Worm (Caenorhabditis elegans) whole organism, L1 larva: ENCODE measurements around the gene rfc-2.
A peak's percentile ranks its signal among the peaks of the same experiment; 100 is the strongest.

Experiments used
- C16A3.4 ChIP-seq: fragments of 150-350 bp; optimal IDR thresholded peaks from 2 replicates; lab custom pipeline; 2014; ENCODE audit warnings: missing biosample characterization, missing genetic modification characterization
- C34B4.2 ChIP-seq: sonication (generic microtip); optimal IDR thresholded peaks from 2 replicates; lab custom pipeline; 2017; ENCODE audit warnings: mild to moderate bottlenecking, missing genetic modification characterization, missing compliant biosample characterization
- F16B12.6 ChIP-seq: fragments of 150-350 bp; optimal IDR thresholded peaks from 2 replicates; lab custom pipeline; 2014; ENCODE audit warnings: missing biosample characterization, missing genetic modification characterization
- aha-1 ChIP-seq: fragments of 150-350 bp; optimal IDR thresholded peaks from 2 replicates; lab custom pipeline; 2014; ENCODE audit warnings: missing biosample characterization, missing genetic modification characterization
- alr-1 ChIP-seq: fragments of 200-800 bp; sonication (Bioruptor generic); optimal IDR thresholded peaks from 2 replicates; lab custom pipeline; 2018; ENCODE audit warnings: borderline replicate concordance, mild to moderate bottlenecking, missing genetic modification characterization, missing compliant biosample characterization
- ama-1 ChIP-seq: fragments of 150-350 bp; optimal IDR thresholded peaks from 2 replicates; lab custom pipeline; 2014
- blmp-1 ChIP-seq: fragments of 150-350 bp; optimal IDR thresholded peaks from 2 replicates; lab custom pipeline; 2014; ENCODE audit warnings: missing biosample characterization, missing genetic modification characterization
- ceh-63 ChIP-seq: fragments of 200-800 bp; sonication (Bioruptor generic); optimal IDR thresholded peaks from 2 replicates; lab custom pipeline; 2018; ENCODE audit warnings: mild to moderate bottlenecking, missing genetic modification characterization, missing compliant biosample characterization
- ceh-8 ChIP-seq: fragments of 200-800 bp; sonication (Bioruptor generic); optimal IDR thresholded peaks from 2 replicates; lab custom pipeline; 2018; ENCODE audit warnings: mild to moderate bottlenecking, missing genetic modification characterization, moderate library complexity, missing compliant biosample characterization
- ceh-88 ChIP-seq: fragments of 200-800 bp; sonication (Bioruptor generic); IDR thresholded peaks from 2 replicates; pipeline ENCODE4 v1.3.6; 2022; ENCODE audit warnings: missing genetic modification characterization, missing compliant biosample characterization
- ceh-90 ChIP-seq: sonication (generic microtip); optimal IDR thresholded peaks from 2 replicates; lab custom pipeline; 2016; ENCODE audit warnings: missing genetic modification characterization, missing compliant biosample characterization
- dpl-1 ChIP-seq, 3 experiments: fragments of 150-350 bp in 2 of 3; sonication (generic microtip) in 1 of 3; optimal IDR thresholded peaks; 2 replicates each; lab custom pipeline; 2014 to 2017; ENCODE audit warnings: missing biosample characterization in 3 of 3, missing genetic modification characterization in 3 of 3, missing genetic modification reagents in 3 of 3
- dsc-1 ChIP-seq: sonication (generic microtip); optimal IDR thresholded peaks from 2 replicates; lab custom pipeline; 2016; ENCODE audit warnings: mild to moderate bottlenecking, missing genetic modification characterization, missing compliant biosample characterization
- efl-3 ChIP-seq: fragments of 200-800 bp; sonication (Bioruptor generic); optimal IDR thresholded peaks from 2 replicates; lab custom pipeline; 2018; ENCODE audit warnings: mild to moderate bottlenecking, missing genetic modification characterization, missing compliant biosample characterization
- elt-3 ChIP-seq, 6 experiments: fragments of 150-350 bp in 1 of 6; sonication (generic microtip); optimal IDR thresholded peaks; 2 replicates each; lab custom pipeline; 2017 to 2018; ENCODE audit warnings: missing biosample characterization in 6 of 6, missing genetic modification characterization in 6 of 6, inconsistent platforms in 1 of 6
- fkh-10 ChIP-seq: sonication (generic microtip); optimal IDR thresholded peaks from 2 replicates; lab custom pipeline; 2017; ENCODE audit warnings: missing biosample characterization, missing genetic modification reagents, missing genetic modification characterization
- fkh-4 ChIP-seq: sonication (generic microtip); optimal IDR thresholded peaks from 2 replicates; lab custom pipeline; 2016; ENCODE audit warnings: missing compliant biosample characterization, missing genetic modification characterization, borderline replicate concordance
- fos-1 ChIP-seq: fragments of 150-350 bp; optimal IDR thresholded peaks from 2 replicates; lab custom pipeline; 2014; ENCODE audit warnings: missing biosample characterization, missing genetic modification characterization
- grh-1 ChIP-seq: fragments of 200-800 bp; sonication (Bioruptor generic); IDR thresholded peaks from 2 replicates; pipeline ENCODE4 v1.3.6; 2022; ENCODE audit warnings: missing genetic modification reagents, missing genetic modification characterization, missing compliant biosample characterization
- hlh-17 ChIP-seq: fragments of 200-800 bp; sonication (Bioruptor generic); optimal IDR thresholded peaks from 2 replicates; lab custom pipeline; 2018; ENCODE audit warnings: missing genetic modification characterization, mild to moderate bottlenecking, missing compliant biosample characterization, moderate library complexity, borderline replicate concordance
- isw-1 ChIP-seq: fragments of 200-800 bp; sonication (Bioruptor generic); IDR thresholded peaks from 2 replicates; pipeline ENCODE4 v1.3.6; 2022; ENCODE audit warnings: missing genetic modification characterization, missing compliant biosample characterization
- jun-1 ChIP-seq: fragments of 150-350 bp; optimal IDR thresholded peaks from 2 replicates; lab custom pipeline; 2014; ENCODE audit warnings: missing biosample characterization, missing genetic modification reagents, missing genetic modification characterization
- lin-13 ChIP-seq: fragments of 150-350 bp; optimal IDR thresholded peaks from 2 replicates; lab custom pipeline; 2014; ENCODE audit warnings: missing biosample characterization, missing genetic modification reagents, missing genetic modification characterization
- lin-14 ChIP-seq: fragments of 200-800 bp; sonication (Bioruptor generic); optimal IDR thresholded peaks from 2 replicates; lab custom pipeline; 2018; ENCODE audit warnings: mild to moderate bottlenecking, missing genetic modification characterization, moderate library complexity, missing compliant biosample characterization
- lir-3 ChIP-seq: sonication (generic microtip); optimal IDR thresholded peaks from 2 replicates; lab custom pipeline; 2016; ENCODE audit warnings: mild to moderate bottlenecking, missing genetic modification characterization, moderate library complexity, missing compliant biosample characterization; ENCODE audit not compliant: poor library complexity
- mdl-1 ChIP-seq, 2 experiments: fragments of 150-350 bp; optimal IDR thresholded peaks; 2 replicates each; lab custom pipeline; 2014 to 2017; ENCODE audit warnings: missing biosample characterization in 2 of 2, missing genetic modification characterization in 2 of 2, inconsistent platforms in 1 of 2
- nhr-19 ChIP-seq: fragments of 200-800 bp; sonication (Bioruptor generic); conservative IDR thresholded peaks from 2 replicates; pipeline ENCODE4 v1.3.6; 2022; ENCODE audit warnings: missing genetic modification characterization, missing compliant biosample characterization
- nhr-237 ChIP-seq: fragments of 150-350 bp; optimal IDR thresholded peaks from 2 replicates; lab custom pipeline; 2014; ENCODE audit warnings: missing biosample characterization, missing genetic modification characterization
- nhr-71 ChIP-seq: sonication (generic microtip); optimal IDR thresholded peaks from 2 replicates; lab custom pipeline; 2016; ENCODE audit warnings: mild to moderate bottlenecking, missing genetic modification characterization, moderate library complexity, missing compliant biosample characterization
- nhr-85 ChIP-seq: sonication (generic microtip); peaks from one replicate; lab custom pipeline; 2016; ENCODE audit warnings: missing genetic modification characterization, inconsistent platforms, missing compliant biosample characterization
- pax-3 ChIP-seq: fragments of 200-800 bp; sonication (Bioruptor generic); optimal IDR thresholded peaks from 2 replicates; lab custom pipeline; 2018; ENCODE audit warnings: mild to moderate bottlenecking, missing genetic modification characterization, moderate library complexity, missing compliant biosample characterization
- skn-1 ChIP-seq: fragments of 150-350 bp; optimal IDR thresholded peaks from 2 replicates; lab custom pipeline; 2014; ENCODE audit warnings: missing biosample characterization, missing genetic modification characterization
- snpc-4 ChIP-seq: fragments of 150-350 bp; optimal IDR thresholded peaks from 2 replicates; lab custom pipeline; 2014; ENCODE audit warnings: missing biosample characterization, missing genetic modification characterization
- snu-23 ChIP-seq: sonication (generic microtip); optimal IDR thresholded peaks from 2 replicates; lab custom pipeline; 2016; ENCODE audit warnings: missing genetic modification characterization, missing compliant biosample characterization
- sptf-1 ChIP-seq: fragments of 150-350 bp; optimal IDR thresholded peaks from 2 replicates; lab custom pipeline; 2014; ENCODE audit warnings: missing biosample characterization, missing genetic modification characterization
- sup-37 ChIP-seq: fragments of 200-800 bp; sonication (Bioruptor generic); optimal IDR thresholded peaks from 2 replicates; lab custom pipeline; 2018; ENCODE audit warnings: mild to moderate bottlenecking, missing genetic modification characterization, missing compliant biosample characterization
- unc-130 ChIP-seq: fragments of 150-350 bp; optimal IDR thresholded peaks from 2 replicates; lab custom pipeline; 2017; ENCODE audit warnings: missing biosample characterization, missing genetic modification characterization, inconsistent platforms
- unc-86 ChIP-seq: sonication (generic microtip); optimal IDR thresholded peaks from 2 replicates; lab custom pipeline; 2016; ENCODE audit warnings: missing genetic modification characterization, missing compliant biosample characterization
- unc-98 ChIP-seq: fragments of 200-800 bp; sonication (Bioruptor generic); IDR thresholded peaks from 2 replicates; pipeline ENCODE4 v1.3.6; 2022; ENCODE audit warnings: missing genetic modification characterization, missing compliant biosample characterization
- zag-1 ChIP-seq: fragments of 150-350 bp; optimal IDR thresholded peaks from 2 replicates; lab custom pipeline; 2014; ENCODE audit warnings: missing biosample characterization, missing genetic modification characterization
- zip-4 ChIP-seq: fragments of 200-800 bp; sonication (Bioruptor generic); optimal IDR thresholded peaks from 2 replicates; lab custom pipeline; 2018; ENCODE audit warnings: mild to moderate bottlenecking, missing genetic modification characterization, moderate library complexity, missing compliant biosample characterization

Gene rfc-2

DNA sequence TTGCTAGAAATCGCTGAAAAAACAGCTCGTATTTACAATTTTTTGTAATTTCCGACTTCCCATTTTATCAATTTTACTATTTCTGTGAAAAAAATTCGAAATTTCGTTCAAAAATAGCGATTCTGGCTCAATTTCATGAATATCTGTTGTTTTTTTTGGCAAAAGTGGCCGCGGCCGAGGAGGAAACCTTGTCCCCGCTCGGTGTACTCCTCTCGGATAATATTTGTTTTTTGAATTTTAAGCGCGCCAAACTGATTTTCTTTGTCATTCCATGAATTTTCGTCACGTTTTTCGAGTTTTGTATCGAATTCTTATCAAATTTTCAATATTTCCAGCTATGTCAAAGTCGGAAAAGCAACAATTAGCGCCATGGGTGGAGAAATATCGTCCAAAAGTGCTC, at the start of gene rfc-2 (continued):
- TF ChIP-seq nhr-71 (tag; lab: Kevin White, UChicago) (peak; percentile 65), alr-1 (tag; lab: Kevin White, UChicago) (no peak), zip-4 (GFP tag; lab: Kevin White, UChicago) (no peak), ceh-8 (no peak), lir-3 (tag; lab: Kevin White, UChicago) (no peak), fkh-4 (tag; lab: Kevin White, UChicago) (peak; percentile 38), jun-1 (tag; lab: Kevin White, UChicago) (no peak), C34B4.2 (no peak), fos-1 (tag; lab: Kevin White, UChicago) (no peak), nhr-237 (tag; lab: Kevin White, UChicago) (no peak), aha-1 (tag; lab: Kevin White, UChicago) (no peak), sptf-1 (tag; lab: Kevin White, UChicago) (no peak), grh-1 (GFP tag; lab: Robert Waterston, UW) (no peak), hlh-17 (no peak), unc-86 (tag; lab: Kevin White, UChicago) (peak; percentile 18), unc-130 (no peak), ceh-88 (GFP tag; lab: Robert Waterston, UW) (no peak), ama-1 (lab: Kevin White, UChicago) (no peak), ceh-63 (GFP tag; lab: Kevin White, UChicago) (no peak), fkh-10 (GFP tag; lab: Kevin White, UChicago) (no peak), blmp-1 (tag; lab: Kevin White, UChicago) (peak; percentile 15), nhr-19 (GFP tag; lab: Robert Waterston, UW) (peak; percentile 27; the same call in 1 of the 2 replicates), nhr-85 (peak; percentile 51), snu-23 (peak; percentile 48), dpl-1 (GFP tag; optimal IDR thresholded peaks at IDR 0.05; lab: Kevin White, UChicago) (peak; percentile 52 to 74 (median 59)), sup-37 (no peak), elt-3 (tag; optimal IDR thresholded peaks at IDR 0.05; lab: Kevin White, UChicago) (no peak), lin-13 (no peak), isw-1 (no peak), pax-3 (tag; lab: Kevin White, UChicago) (no peak)

DNA sequence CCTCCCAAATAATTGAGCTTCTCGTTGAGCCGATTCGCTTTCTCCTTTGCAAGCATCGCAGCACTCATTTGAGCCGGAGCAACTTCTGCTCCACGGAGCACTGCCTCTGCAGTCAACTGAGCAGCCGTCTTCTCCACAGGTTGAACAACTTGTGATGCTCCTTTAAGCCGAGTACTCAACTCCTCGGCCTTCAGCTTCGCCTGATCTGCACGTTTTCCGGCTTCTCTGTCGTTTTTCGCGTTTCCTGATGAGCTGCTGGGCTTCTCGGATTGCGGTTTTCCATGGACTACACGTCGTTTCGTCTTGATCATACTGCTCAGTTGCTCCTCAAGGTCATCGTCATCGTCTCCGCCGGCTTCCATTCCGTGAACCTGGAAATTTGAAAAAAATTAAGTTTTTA, 48.1 kb upstream of the rfc-2 start:
- TF ChIP-seq F16B12.6 (tag; lab: Kevin White, UChicago): no peak
- no peak for TF ChIP-seq dsc-1
- TF ChIP-seq nhr-19 (GFP tag; lab: Robert Waterston, UW): no peak
- TF ChIP-seq unc-98 (GFP tag; lab: Robert Waterston, UW): no peak
- no peak for TF ChIP-seq zag-1
- TF ChIP-seq ceh-88 (GFP tag; lab: Robert Waterston, UW): no peak
- TF ChIP-seq efl-3: no peak
- no peak for TF ChIP-seq lin-14 (GFP tag; lab: Kevin White, UChicago)
- no peak for TF ChIP-seq C16A3.4 (tag; lab: Kevin White, UChicago)
- no peak for TF ChIP-seq aha-1 (tag; lab: Kevin White, UChicago)
- TF ChIP-seq ceh-90 (tag; lab: Kevin White, UChicago): no peak
- TF ChIP-seq mdl-1 (tag; optimal IDR thresholded peaks at IDR 0.05; lab: Kevin White, UChicago): no peak
- TF ChIP-seq snpc-4 (tag; lab: Kevin White, UChicago): no peak
- no peak for TF ChIP-seq skn-1
- TF ChIP-seq, all 84 proteins: peak for 0
